Worm (Caenorhabditis elegans) whole organism, midembryonic: ENCODE data around the gene C34F11.5.

Experiments used
- T22C8.4 ChIP-seq: fragments of 200-800 bp; sonication (Bioruptor generic); IDR thresholded peaks from 2 replicates; pipeline ENCODE4 v1.3.6; 2022; ENCODE audit warnings: missing genetic modification characterization, missing compliant biosample characterization
- cog-1 ChIP-seq: sonication (generic microtip); optimal IDR thresholded peaks from 2 replicates; lab custom pipeline; 2016; ENCODE audit warnings: missing genetic modification characterization, missing compliant biosample characterization
- flt-1 ChIP-seq: fragments of 200-800 bp; sonication (Bioruptor generic); IDR thresholded peaks from 2 replicates; pipeline ENCODE4 v1.3.6; 2022; ENCODE audit warnings: missing genetic modification characterization, missing compliant biosample characterization
- klf-2 ChIP-seq: fragments of 200-800 bp; sonication (Bioruptor generic); conservative IDR thresholded peaks from 2 replicates; pipeline ENCODE4 v1.3.6; 2022; ENCODE audit warnings: missing genetic modification reagents, missing genetic modification characterization, missing compliant biosample characterization
- med-1 ChIP-seq: sonication (generic microtip); optimal IDR thresholded peaks from 2 replicates; lab custom pipeline; 2017; ENCODE audit warnings: missing genetic modification characterization, mild to moderate bottlenecking, missing compliant biosample characterization, antibody characterized with exemption, missing genetic modification reagents; ENCODE audit not compliant: insufficient read depth
- ref-1 ChIP-seq: fragments of 200-800 bp; sonication (Bioruptor generic); conservative IDR thresholded peaks from 2 replicates; pipeline ENCODE4 v1.3.6; 2022; ENCODE audit warnings: missing genetic modification reagents, missing genetic modification characterization, missing compliant biosample characterization
- tab-1 ChIP-seq: fragments of 200-800 bp; sonication (Bioruptor generic); IDR thresholded peaks from 2 replicates; pipeline ENCODE4 v1.3.6; 2022; ENCODE audit warnings: missing genetic modification characterization, missing compliant biosample characterization
- ztf-23 ChIP-seq: fragments of 200-800 bp; sonication (Bioruptor generic); IDR thresholded peaks from 2 replicates; pipeline ENCODE4 v1.3.6; 2022; ENCODE audit warnings: missing genetic modification reagents, missing genetic modification characterization, missing compliant biosample characterization
- ztf-29 ChIP-seq: fragments of 200-800 bp; sonication (Bioruptor generic); IDR thresholded peaks from 2 replicates; pipeline ENCODE4 v1.3.6; 2022; ENCODE audit warnings: missing genetic modification reagents, missing genetic modification characterization, missing compliant biosample characterization

The C34F11.5 gene

ce11 chrII:5183207-5183606, 12.4 kb upstream of the C34F11.5 start:
- TF ChIP-seq ztf-23 (GFP tag; lab: Robert Waterston, UW) (no peak), ref-1 (GFP tag; lab: Robert Waterston, UW) (no peak), klf-2 (GFP tag; lab: Robert Waterston, UW) (no peak), tab-1 (no peak), med-1 (GFP tag; lab: Kevin White, UChicago) (no peak)

- TF ChIP-seq med-1 (GFP tag; lab: Kevin White, UChicago) = no peak
- TF ChIP-seq ztf-23 (GFP tag; lab: Robert Waterston, UW) = no peak
- TF ChIP-seq cog-1 (tag; lab: Kevin White, UChicago) = no peak
- TF ChIP-seq tab-1 = no peak
- TF ChIP-seq ztf-29 = no peak
- no peak for TF ChIP-seq flt-1 (GFP tag; lab: Robert Waterston, UW)
- no peak for TF ChIP-seq ref-1 (GFP tag; lab: Robert Waterston, UW)
- no peak for TF ChIP-seq T22C8.4 (GFP tag; lab: Robert Waterston, UW)
- TF ChIP-seq klf-2 (GFP tag; lab: Robert Waterston, UW) = no peak
Measured at ce11 chrII:5184661-5185545, 10.7 kb upstream of the C34F11.5 start.

DNA sequence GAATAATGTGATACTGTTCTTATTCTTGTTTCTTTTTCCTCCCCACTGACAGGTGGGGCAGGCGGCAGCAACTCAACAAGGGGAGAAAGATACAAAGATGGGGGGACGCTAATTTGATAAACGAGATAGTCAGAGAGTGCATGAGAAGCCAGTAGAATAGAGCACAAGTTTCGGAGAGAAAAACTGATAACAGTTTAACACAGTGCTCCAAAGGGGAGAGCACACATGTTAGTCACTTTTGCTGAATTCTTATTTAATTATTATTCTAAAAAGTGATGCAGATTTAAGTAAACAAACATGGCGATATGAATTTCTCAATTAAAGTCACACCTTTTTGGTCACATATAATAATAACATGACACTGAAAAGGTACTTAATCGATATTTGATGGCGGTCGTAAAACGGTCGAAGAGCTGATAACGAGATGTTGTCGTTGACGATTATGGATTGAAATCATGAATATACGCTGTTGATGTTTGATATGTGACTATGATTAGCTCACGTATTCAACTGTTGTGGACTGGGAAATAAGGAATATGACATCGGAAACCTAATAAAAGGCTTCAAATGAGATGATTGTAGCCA, 9.6 kb upstream of the C34F11.5 start:
- TF ChIP-seq cog-1 (tag; lab: Kevin White, UChicago) = no peak
- TF ChIP-seq flt-1 (GFP tag; lab: Robert Waterston, UW) = no peak
- TF ChIP-seq T22C8.4 (GFP tag; lab: Robert Waterston, UW) = no peak

DNA sequence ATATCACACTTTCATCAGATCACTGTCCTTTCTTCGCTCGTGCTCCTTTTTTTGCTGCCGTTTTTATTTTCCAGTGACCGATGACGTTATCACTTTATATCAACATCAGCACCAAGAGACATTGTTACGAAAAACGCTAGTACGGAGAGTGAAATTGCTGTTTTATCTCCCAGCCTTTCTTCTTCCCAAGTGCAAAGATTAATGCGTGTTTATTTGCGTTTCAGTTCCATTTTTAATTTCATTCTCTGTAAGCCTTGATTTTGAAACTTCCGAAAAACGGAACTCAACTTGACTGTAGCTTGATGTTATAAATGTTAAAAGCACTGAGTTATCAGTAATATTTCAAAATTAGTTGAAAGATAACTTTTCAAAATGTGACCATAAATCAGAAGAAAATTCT, 8.7 kb upstream of the C34F11.5 start:
- TF ChIP-seq med-1 (GFP tag; lab: Kevin White, UChicago) = no peak
- no peak for TF ChIP-seq T22C8.4 (GFP tag; lab: Robert Waterston, UW)
- TF ChIP-seq ref-1 (GFP tag; lab: Robert Waterston, UW) = no peak

- no peak for TF ChIP-seq ztf-23 (GFP tag; lab: Robert Waterston, UW)
- TF ChIP-seq med-1 (GFP tag; lab: Kevin White, UChicago) = no peak
- TF ChIP-seq flt-1 (GFP tag; lab: Robert Waterston, UW) = no peak
- TF ChIP-seq klf-2 (GFP tag; lab: Robert Waterston, UW) = no peak
- no peak for TF ChIP-seq T22C8.4 (GFP tag; lab: Robert Waterston, UW)
- no peak for TF ChIP-seq ref-1 (GFP tag; lab: Robert Waterston, UW)
- no peak for TF ChIP-seq ztf-29
- TF ChIP-seq tab-1 = no peak
Measured at ce11 chrII:5187469-5187868, 8.1 kb upstream of the C34F11.5 start, which contains the start of gene crh-2. Gene crh-2, minus strand, starts transcription at chrII:5187569.

DNA sequence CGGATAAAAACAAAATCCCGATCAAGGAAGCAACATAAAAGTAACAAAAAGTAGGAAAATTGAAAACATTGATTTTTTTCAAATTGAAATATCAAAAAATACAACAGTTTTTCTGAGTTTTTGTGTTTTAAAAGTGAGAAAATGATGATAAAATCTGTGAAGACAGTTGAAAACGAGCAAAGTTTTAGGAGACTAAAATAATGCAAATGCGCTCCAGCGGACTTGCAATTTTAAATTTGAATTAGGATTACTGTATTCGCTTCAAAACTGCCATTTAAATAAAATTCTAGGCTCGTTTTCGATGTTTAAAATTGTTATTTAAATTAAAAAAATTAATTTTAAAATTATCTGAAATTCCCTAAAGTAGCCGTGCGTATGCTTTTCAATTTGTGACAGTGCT, 7.7 kb upstream of the C34F11.5 start:
- no peak for TF ChIP-seq ref-1 (GFP tag; lab: Robert Waterston, UW)
- no peak for TF ChIP-seq ztf-23 (GFP tag; lab: Robert Waterston, UW)
- TF ChIP-seq klf-2 (GFP tag; lab: Robert Waterston, UW) = no peak
- no peak for TF ChIP-seq med-1 (GFP tag; lab: Kevin White, UChicago)
- no peak for TF ChIP-seq tab-1
- no peak for TF ChIP-seq ztf-29
- no peak for TF ChIP-seq T22C8.4 (GFP tag; lab: Robert Waterston, UW)
- TF ChIP-seq cog-1 (tag; lab: Kevin White, UChicago) = no peak
- TF ChIP-seq flt-1 (GFP tag; lab: Robert Waterston, UW) = no peak

ce11 chrII:5191766-5192165, 3.8 kb upstream of the C34F11.5 start:
- TF ChIP-seq cog-1 (tag; lab: Kevin White, UChicago) = no peak
- TF ChIP-seq ref-1 (GFP tag; lab: Robert Waterston, UW) = no peak
- no peak for TF ChIP-seq ztf-23 (GFP tag; lab: Robert Waterston, UW)
- no peak for TF ChIP-seq flt-1 (GFP tag; lab: Robert Waterston, UW)
- TF ChIP-seq med-1 (GFP tag; lab: Kevin White, UChicago) = no peak
- no peak for TF ChIP-seq tab-1
- no peak for TF ChIP-seq T22C8.4 (GFP tag; lab: Robert Waterston, UW)
- TF ChIP-seq ztf-29 = no peak
- TF ChIP-seq klf-2 (GFP tag; lab: Robert Waterston, UW) = no peak

ce11 chrII:5194066-5194465, 1.5 kb upstream of the C34F11.5 start, which contains the start of gene msp-49:
Gene msp-49, plus strand, starts transcription at chrII:5194366.
- TF ChIP-seq ref-1 (GFP tag; lab: Robert Waterston, UW) = no peak
- no peak for TF ChIP-seq med-1 (GFP tag; lab: Kevin White, UChicago)
- no peak for TF ChIP-seq ztf-23 (GFP tag; lab: Robert Waterston, UW)
- no peak for TF ChIP-seq tab-1
- no peak for TF ChIP-seq ztf-29
- TF ChIP-seq T22C8.4 (GFP tag; lab: Robert Waterston, UW) = no peak
- TF ChIP-seq klf-2 (GFP tag; lab: Robert Waterston, UW) = no peak
- no peak for TF ChIP-seq flt-1 (GFP tag; lab: Robert Waterston, UW)
- TF ChIP-seq cog-1 (tag; lab: Kevin White, UChicago) = no peak

ce11 chrII:5199497-5199896, 3.9 kb downstream of the C34F11.5 start, which contains the start of gene msp-50:
Gene msp-50, plus strand, starts transcription at chrII:5199797.
- no peak for TF ChIP-seq klf-2 (GFP tag; lab: Robert Waterston, UW)
- no peak for TF ChIP-seq ref-1 (GFP tag; lab: Robert Waterston, UW)
- TF ChIP-seq tab-1 = no peak
- TF ChIP-seq cog-1 (tag; lab: Kevin White, UChicago) = no peak
- no peak for TF ChIP-seq flt-1 (GFP tag; lab: Robert Waterston, UW)
- no peak for TF ChIP-seq ztf-23 (GFP tag; lab: Robert Waterston, UW)
- TF ChIP-seq T22C8.4 (GFP tag; lab: Robert Waterston, UW) = no peak
- TF ChIP-seq med-1 (GFP tag; lab: Kevin White, UChicago) = no peak
- TF ChIP-seq ztf-29 = no peak
